Worm (Caenorhabditis elegans): ENCODE data around the gene ekl-6.

ekl-6 gene

DNA sequence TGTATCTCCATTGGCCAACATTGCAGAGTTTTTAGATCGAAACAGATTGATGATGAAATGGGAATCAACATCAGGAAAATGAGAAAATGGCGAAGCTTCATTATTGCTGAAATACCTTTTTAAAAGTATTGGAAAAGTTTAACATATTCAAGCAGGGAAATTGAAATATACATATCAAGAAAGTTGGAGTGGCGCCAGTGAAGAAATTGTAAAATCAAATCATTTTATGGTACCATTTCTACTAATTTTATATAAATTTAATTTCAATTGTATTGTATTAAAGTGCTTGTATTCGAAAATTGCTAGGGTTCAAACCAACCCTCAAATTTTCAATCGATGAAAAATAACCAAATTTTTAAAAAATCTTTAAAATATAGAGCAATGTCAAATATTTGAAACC, 42.2 kb downstream of the ekl-6 start, which contains the start of gene srt-55:
Gene srt-55, minus strand, starts transcription at position 101 of the 400 bp plus-strand sequence.
- TF ChIP-seq mls-2 (tag; optimal IDR thresholded peaks at IDR 0.05) (no peak), elt-3 (tag; optimal IDR thresholded peaks at IDR 0.05) (no peak), ceh-43 (GFP tag; optimal IDR thresholded peaks at IDR 0.05) (no peak), lin-13 (tag; optimal IDR thresholded peaks at IDR 0.05) (no peak), hlh-1 (tag; optimal IDR thresholded peaks at IDR 0.05) (no peak), flh-1 (GFP tag; optimal IDR thresholded peaks at IDR 0.05) (no peak), nhr-12 (tag; optimal IDR thresholded peaks at IDR 0.05) (no peak), lin-32 (GFP tag; optimal IDR thresholded peaks at IDR 0.05) (no peak), ces-1 (GFP tag; optimal IDR thresholded peaks at IDR 0.05) (no peak), M03D4.4 (tag; optimal IDR thresholded peaks at IDR 0.05) (no peak), mab-5 (tag; optimal IDR thresholded peaks at IDR 0.05) (no peak), bed-3 (GFP tag; optimal IDR thresholded peaks at IDR 0.05) (no peak), nhr-2 (tag; optimal IDR thresholded peaks at IDR 0.05) (no peak)

DNA sequence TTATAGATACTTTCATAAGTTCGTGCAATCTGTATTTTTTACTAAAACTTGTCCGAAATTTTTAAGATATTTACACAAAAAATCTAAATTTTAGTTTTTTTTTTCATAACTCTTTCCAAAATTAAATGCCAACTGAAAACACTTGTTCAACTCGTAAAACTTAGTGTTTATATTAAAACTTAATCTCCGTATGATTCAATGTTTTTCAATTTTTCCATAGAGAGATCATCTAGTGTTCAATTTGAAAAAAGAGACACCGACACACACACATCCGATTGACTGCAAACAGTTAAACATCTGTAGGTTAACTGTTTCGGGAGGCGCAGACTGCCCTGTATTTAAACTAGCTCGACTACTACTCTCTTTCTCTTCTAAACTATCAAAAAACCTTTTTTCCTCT, 44.8 kb downstream of the ekl-6 start, which contains the start of gene T16H12.9:
Gene T16H12.9, plus strand, starts transcription at position 301 of the 400 bp plus-strand sequence.
- TF ChIP-seq bed-3 (GFP tag; optimal IDR thresholded peaks at IDR 0.05) (no peak), nhr-76 (tag; optimal IDR thresholded peaks at IDR 0.05) (no peak), ceh-83 (GFP tag; optimal IDR thresholded peaks at IDR 0.05) (no peak), elt-1 (tag; optimal IDR thresholded peaks at IDR 0.05; ENCODE audit: borderline replicate concordance, insufficient read depth) (no peak), M03D4.4 (tag; optimal IDR thresholded peaks at IDR 0.05) (no peak), zip-8 (tag; optimal IDR thresholded peaks at IDR 0.05) (no peak), pha-4 (tag; optimal IDR thresholded peaks at IDR 0.05) (no peak), lin-13 (tag; optimal IDR thresholded peaks at IDR 0.05) (no peak), mls-2 (tag; optimal IDR thresholded peaks at IDR 0.05) (no peak), blmp-1 (tag; optimal IDR thresholded peaks at IDR 0.05) (no peak), snpc-4 (tag; optimal IDR thresholded peaks at IDR 0.05) (no peak), cnd-1 (tag; optimal IDR thresholded peaks at IDR 0.05) (no peak), unc-120 (tag; optimal IDR thresholded peaks at IDR 0.05; ENCODE audit: poor library complexity, severe bottlenecking) (no peak), nhr-28 (tag; optimal IDR thresholded peaks at IDR 0.05) (no peak)

DNA sequence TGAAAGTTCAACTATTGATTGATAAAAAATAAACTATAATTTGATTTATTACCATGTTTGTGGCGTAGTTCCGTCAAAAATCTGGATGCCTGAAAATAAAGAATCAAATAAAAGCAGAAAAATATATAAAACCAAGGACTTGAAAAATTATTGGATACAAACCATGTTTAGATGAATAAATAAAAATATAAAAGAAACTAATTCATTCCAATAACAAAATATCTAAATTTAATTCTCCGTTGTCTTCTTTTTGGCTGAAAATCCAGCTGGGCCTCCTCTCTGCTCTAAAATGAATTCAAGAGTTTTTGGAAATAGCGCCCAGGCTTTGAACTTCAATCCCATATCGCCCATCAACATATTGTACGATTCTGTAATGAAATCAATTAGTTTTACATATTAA, 48.8 kb downstream of the ekl-6 start, which contains the start of gene vps-29:
Gene vps-29, minus strand, starts transcription at position 101 of the 400 bp plus-strand sequence.
- no peak for TF ChIP-seq mab-5 (tag; optimal IDR thresholded peaks at IDR 0.05)
- no peak for TF ChIP-seq ztf-11 (tag; optimal IDR thresholded peaks at IDR 0.05)
- no peak for TF ChIP-seq snpc-4 (tag; optimal IDR thresholded peaks at IDR 0.05)
- no peak for TF ChIP-seq hlh-1 (tag; optimal IDR thresholded peaks at IDR 0.05)
- no peak for TF ChIP-seq drap-1 (GFP tag; optimal IDR thresholded peaks at IDR 0.05)
- no peak for TF ChIP-seq bed-3 (GFP tag; optimal IDR thresholded peaks at IDR 0.05)
- TF ChIP-seq cnd-1 (tag; optimal IDR thresholded peaks at IDR 0.05), result no peak
- TF ChIP-seq tbx-8 (GFP tag; optimal IDR thresholded peaks at IDR 0.05), result no peak
- TF ChIP-seq blmp-1 (tag; optimal IDR thresholded peaks at IDR 0.05), result no peak
- TF ChIP-seq mep-1 (tag; optimal IDR thresholded peaks at IDR 0.05), result no peak
- TF ChIP-seq nhr-12 (tag; optimal IDR thresholded peaks at IDR 0.05), result no peak
- TF ChIP-seq nhr-2 (tag; optimal IDR thresholded peaks at IDR 0.05), result no peak

DNA sequence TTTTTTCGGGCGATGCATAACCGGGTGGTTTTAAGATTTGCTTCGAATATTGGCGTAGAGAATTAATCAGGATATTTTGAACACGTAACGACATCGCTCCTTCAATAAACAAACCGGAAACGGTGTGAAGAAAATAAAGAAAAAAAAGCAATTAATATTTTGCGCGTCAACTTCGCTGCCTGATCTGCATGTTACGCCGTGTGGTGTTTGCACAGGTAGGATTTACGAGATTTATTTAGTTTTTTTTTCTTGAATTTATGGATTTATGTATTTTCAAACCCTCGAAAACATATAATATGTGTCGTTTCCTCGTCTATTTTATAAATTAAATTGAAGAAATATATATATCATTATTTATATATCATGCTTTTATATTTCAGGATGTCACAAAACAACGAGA, 50.5 kb downstream of the ekl-6 start, which contains the start of the genes ZK1128.1 and mett-10:
Gene ZK1128.1, minus strand, starts transcription at position 99 of the 400 bp plus-strand sequence.
Gene mett-10, plus strand, starts transcription at position 375 of the 400 bp plus-strand sequence.
- no peak for TF ChIP-seq flh-1 (GFP tag; optimal IDR thresholded peaks at IDR 0.05)
- TF ChIP-seq drap-1 (GFP tag; optimal IDR thresholded peaks at IDR 0.05), result no peak
- no peak for TF ChIP-seq nhr-28 (tag; optimal IDR thresholded peaks at IDR 0.05)
- peak; percentile 73 for TF ChIP-seq ces-1 (GFP tag; optimal IDR thresholded peaks at IDR 0.05)
- TF ChIP-seq zip-8 (tag; optimal IDR thresholded peaks at IDR 0.05), result no peak

All from whole organism, mixed stage, embryonic.